Worm (Caenorhabditis elegans) whole organism, early embryonic: Measurements from ENCODE around the gene dyf-3.
"Not testable (repeated sequence)": the region's sequence is repeated elsewhere in the genome, so short reads cannot be mapped to it uniquely, and the experiment has no call there.

Experiments
- B0310.2 ChIP-seq: sonication (generic microtip); optimal IDR thresholded peaks from 2 replicates; lab custom pipeline; 2016; ENCODE audit warnings: mild to moderate bottlenecking, missing genetic modification characterization, missing compliant biosample characterization
- F13C5.2 ChIP-seq: sonication (generic microtip); optimal IDR thresholded peaks from 2 replicates; lab custom pipeline; 2017; ENCODE audit warnings: mild to moderate bottlenecking, missing genetic modification characterization, inconsistent platforms, missing compliant biosample characterization
- aly-1 ChIP-seq: sonication (generic microtip); optimal IDR thresholded peaks from 2 replicates; lab custom pipeline; 2016; ENCODE audit warnings: missing genetic modification characterization, missing compliant biosample characterization
- ama-1 ChIP-seq: fragments of 150-350 bp; optimal IDR thresholded peaks from 2 replicates; lab custom pipeline; 2014
- ceh-13 ChIP-seq: fragments of 200-800 bp; sonication (Bioruptor generic); optimal IDR thresholded peaks from 2 replicates; lab custom pipeline; 2018; ENCODE audit warnings: mild to moderate bottlenecking, missing genetic modification characterization, missing compliant biosample characterization
- ceh-36 ChIP-seq: sonication (generic microtip); optimal IDR thresholded peaks from 2 replicates; lab custom pipeline; 2016; ENCODE audit warnings: missing genetic modification characterization, inconsistent platforms, missing compliant biosample characterization
- ets-7 ChIP-seq: sonication (generic microtip); optimal IDR thresholded peaks from 2 replicates; lab custom pipeline; 2016; ENCODE audit warnings: missing genotype, missing genetic modification characterization, missing compliant biosample characterization
- flt-1 ChIP-seq: fragments of 200-800 bp; sonication (Bioruptor generic); IDR thresholded peaks from 2 replicates; pipeline ENCODE4 v1.3.6; 2022; ENCODE audit warnings: missing genetic modification characterization, missing compliant biosample characterization
- hmbx-1 ChIP-seq: sonication (generic microtip); optimal IDR thresholded peaks from 2 replicates; lab custom pipeline; 2016; ENCODE audit warnings: mild to moderate bottlenecking, missing genetic modification characterization, missing compliant biosample characterization
- hmg-4 ChIP-seq: fragments of 200-800 bp; sonication (Bioruptor generic); optimal IDR thresholded peaks from 2 replicates; lab custom pipeline; 2018; ENCODE audit warnings: mild to moderate bottlenecking, missing genetic modification characterization, missing compliant biosample characterization
- hnd-1 ChIP-seq: sonication (generic microtip); optimal IDR thresholded peaks from 2 replicates; lab custom pipeline; 2016; ENCODE audit warnings: missing genetic modification characterization, missing compliant biosample characterization
- pes-1 ChIP-seq: fragments of 200-800 bp; sonication (Bioruptor generic); IDR thresholded peaks from 2 replicates; pipeline ENCODE4 v1.3.6; 2022; ENCODE audit warnings: missing genetic modification reagents, missing genetic modification characterization, missing compliant biosample characterization
- scrt-1 ChIP-seq: fragments of 200-800 bp; sonication (Bioruptor generic); IDR thresholded peaks from 2 replicates; pipeline ENCODE4 v1.3.6; 2022; ENCODE audit warnings: missing genetic modification characterization, missing compliant biosample characterization
- sea-1 ChIP-seq: fragments of 200-800 bp; sonication (Bioruptor generic); conservative IDR thresholded peaks from 2 replicates; pipeline ENCODE4 v1.3.6; 2022; ENCODE audit warnings: missing genetic modification characterization, missing compliant biosample characterization
- tbx-11 ChIP-seq: fragments of 200-800 bp; sonication (Bioruptor generic); IDR thresholded peaks from 2 replicates; pipeline ENCODE4 v1.3.6; 2022; ENCODE audit warnings: missing genetic modification characterization, missing compliant biosample characterization
- tbx-37 ChIP-seq: fragments of 200-800 bp; sonication (Bioruptor generic); conservative IDR thresholded peaks from 2 replicates; pipeline ENCODE4 v1.3.6; 2022; ENCODE audit warnings: missing genetic modification reagents, missing genetic modification characterization, missing compliant biosample characterization
- tra-4 ChIP-seq: sonication (generic microtip); optimal IDR thresholded peaks from 2 replicates; lab custom pipeline; 2017; ENCODE audit warnings: missing genetic modification characterization, missing compliant biosample characterization

Gene dyf-3

ce11 chrIV:3436021-3436420 lies 37.0 kb upstream of the dyf-3 start, which contains the start of gene srz-32:
Gene srz-32, plus strand, starts transcription at chrIV:3436321.
- TF ChIP-seq B0310.2 (tag; lab: Kevin White, UChicago) (no peak), ets-7 (tag; lab: Kevin White, UChicago) (no peak), scrt-1 (GFP tag; lab: Robert Waterston, UW) (no peak), hmbx-1 (tag; lab: Kevin White, UChicago) (no peak), flt-1 (GFP tag; lab: Robert Waterston, UW) (no peak), ceh-36 (tag; lab: Kevin White, UChicago) (no peak), ceh-13 (GFP tag; lab: Kevin White, UChicago) (no peak), hnd-1 (tag; lab: Kevin White, UChicago) (no peak), pes-1 (GFP tag; lab: Robert Waterston, UW) (no peak), F13C5.2 (tag; lab: Kevin White, UChicago) (no peak), ama-1 (lab: Kevin White, UChicago) (no peak), tbx-11 (GFP tag; lab: Robert Waterston, UW) (no peak), hmg-4 (no peak), aly-1 (tag; lab: Kevin White, UChicago) (no peak), tra-4 (no peak)

- TF ChIP-seq F13C5.2 (tag; lab: Kevin White, UChicago); tra-4; ceh-13 (GFP tag; lab: Kevin White, UChicago): not testable (repeated sequence)
These were observed 34.4 kb upstream of the dyf-3 start, which contains the start of gene C04C3.7 for ce11 chrIV:3433387-3433786. Gene C04C3.7, minus strand, starts transcription at chrIV:3433487.

- no peak for TF ChIP-seq ceh-13 (GFP tag; lab: Kevin White, UChicago)
These were observed 29.5 kb upstream of the dyf-3 start, which contains the start of the genes C04C3.9 and srz-60 for ce11 chrIV:3428434-3428950. Gene C04C3.9, minus strand, starts transcription at chrIV:3428534. Gene srz-60, plus strand, starts transcription at chrIV:3428900.

ce11 chrIV:3422516-3422915 lies 23.5 kb upstream of the dyf-3 start, which contains the start of gene C04C3.6:
Gene C04C3.6, minus strand, starts transcription at chrIV:3422616.
- TF ChIP-seq hmbx-1 (tag; lab: Kevin White, UChicago): no peak

- TF ChIP-seq F13C5.2 (tag; lab: Kevin White, UChicago): no peak
- no peak for TF ChIP-seq B0310.2 (tag; lab: Kevin White, UChicago)
- TF ChIP-seq sea-1 (GFP tag; lab: Robert Waterston, UW): no peak
- no peak for TF ChIP-seq ets-7 (tag; lab: Kevin White, UChicago)
- TF ChIP-seq ama-1 (lab: Kevin White, UChicago): no peak
- TF ChIP-seq hnd-1 (tag; lab: Kevin White, UChicago): no peak
These were observed 19.7 kb upstream of the dyf-3 start for ce11 chrIV:3418741-3419140.

ce11 chrIV:3415383-3415782 lies 16.4 kb upstream of the dyf-3 start, which contains the start of gene lgc-9:
Gene lgc-9, plus strand, starts transcription at chrIV:3415683.
- TF ChIP-seq ets-7 (tag; lab: Kevin White, UChicago) (no peak), flt-1 (GFP tag; lab: Robert Waterston, UW) (no peak), hmg-4 (no peak), sea-1 (GFP tag; lab: Robert Waterston, UW) (no peak), hnd-1 (tag; lab: Kevin White, UChicago) (no peak), pes-1 (GFP tag; lab: Robert Waterston, UW) (no peak), tra-4 (no peak), ama-1 (lab: Kevin White, UChicago) (no peak), scrt-1 (GFP tag; lab: Robert Waterston, UW) (no peak), F13C5.2 (tag; lab: Kevin White, UChicago) (no peak), ceh-13 (GFP tag; lab: Kevin White, UChicago) (no peak), hmbx-1 (tag; lab: Kevin White, UChicago) (no peak), B0310.2 (tag; lab: Kevin White, UChicago) (no peak), ceh-36 (tag; lab: Kevin White, UChicago) (no peak), tbx-37 (GFP tag; lab: Robert Waterston, UW) (no peak)

ce11 chrIV:3400941-3401340 lies 1.9 kb upstream of the dyf-3 start:
- no peak for TF ChIP-seq ceh-13 (GFP tag; lab: Kevin White, UChicago)
- no peak for TF ChIP-seq ceh-36 (tag; lab: Kevin White, UChicago)
- TF ChIP-seq aly-1 (tag; lab: Kevin White, UChicago): no peak
- no peak for TF ChIP-seq F13C5.2 (tag; lab: Kevin White, UChicago)
- TF ChIP-seq tbx-37 (GFP tag; lab: Robert Waterston, UW): no peak
- TF ChIP-seq hnd-1 (tag; lab: Kevin White, UChicago): no peak
- TF ChIP-seq flt-1 (GFP tag; lab: Robert Waterston, UW): no peak
- no peak for TF ChIP-seq tbx-11 (GFP tag; lab: Robert Waterston, UW)
- no peak for TF ChIP-seq hmg-4
- no peak for TF ChIP-seq tra-4
- no peak for TF ChIP-seq scrt-1 (GFP tag; lab: Robert Waterston, UW)
- no peak for TF ChIP-seq ama-1 (lab: Kevin White, UChicago)
- no peak for TF ChIP-seq hmbx-1 (tag; lab: Kevin White, UChicago)

- TF ChIP-seq tra-4 (no peak), ama-1 (lab: Kevin White, UChicago) (no peak), aly-1 (tag; lab: Kevin White, UChicago) (no peak), hnd-1 (tag; lab: Kevin White, UChicago) (no peak), ets-7 (tag; lab: Kevin White, UChicago) (no peak), scrt-1 (GFP tag; lab: Robert Waterston, UW) (no peak), flt-1 (GFP tag; lab: Robert Waterston, UW) (no peak), hmg-4 (no peak), F13C5.2 (tag; lab: Kevin White, UChicago) (no peak), pes-1 (GFP tag; lab: Robert Waterston, UW) (no peak), tbx-37 (GFP tag; lab: Robert Waterston, UW) (no peak), sea-1 (GFP tag; lab: Robert Waterston, UW) (no peak), ceh-13 (GFP tag; lab: Kevin White, UChicago) (no peak)
These were observed 953 bp downstream of the dyf-3 start for ce11 chrIV:3398078-3398477.
